Fruit fly (Drosophila melanogaster): Measurements from ENCODE around the gene Mayo.

DNA sequence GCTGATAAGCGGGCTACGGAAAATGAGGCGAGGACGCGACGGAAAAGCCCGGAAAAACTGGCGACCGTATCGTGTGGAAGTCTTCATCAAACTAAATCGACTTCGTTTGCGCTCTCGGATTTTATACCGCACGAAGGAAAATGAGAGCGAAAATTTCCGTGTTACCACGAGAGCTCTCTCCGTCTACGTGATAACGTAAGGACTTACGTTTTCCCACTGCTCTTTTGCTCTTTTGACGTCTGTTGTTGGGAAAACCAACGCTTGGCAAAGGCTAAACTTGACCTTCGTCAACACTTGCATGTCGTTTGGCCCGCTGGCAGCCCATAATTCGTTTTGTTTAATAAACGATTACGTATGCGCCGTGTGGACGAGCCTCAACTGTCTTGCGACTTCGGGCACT, 11.8 kb downstream of the Mayo start, which contains the start of gene CG11317:
- no peak for TF ChIP-seq psq (optimal IDR thresholded peaks at IDR 0.05)
- TF ChIP-seq insv (optimal IDR thresholded peaks at IDR 0.05) = no peak
- TF ChIP-seq Sin3A (optimal IDR thresholded peaks at IDR 0.05) = no peak
- TF ChIP-seq Myc (optimal IDR thresholded peaks at IDR 0.05) = no peak
- TF ChIP-seq ttk (optimal IDR thresholded peaks at IDR 0.05) = no peak
- no peak for TF ChIP-seq h (optimal IDR thresholded peaks at IDR 0.05)

Measured in Kc167 (cell line).